Worm (Caenorhabditis elegans) whole organism, mixed stage, embryonic: ENCODE data around the gene arid-1.
A peak's percentile ranks its signal among the peaks of the same experiment; 100 is the strongest.

Source experiments
- M03D4.4 ChIP-seq: sonication (generic microtip); optimal IDR thresholded peaks from 2 replicates; lab custom pipeline; 2017; ENCODE audit warnings: mild to moderate bottlenecking, missing genetic modification characterization, missing compliant biosample characterization
- bed-3 ChIP-seq: fragments of 200-800 bp; sonication (Bioruptor generic); optimal IDR thresholded peaks from 3 replicates; lab custom pipeline; 2018; ENCODE audit warnings: mild to moderate bottlenecking, missing genetic modification characterization, moderate library complexity, missing compliant biosample characterization
- ceh-39 ChIP-seq: fragments of 150-350 bp; optimal IDR thresholded peaks from 2 replicates; lab custom pipeline; 2014; ENCODE audit warnings: missing biosample characterization, missing genetic modification characterization
- ceh-43 ChIP-seq: fragments of 200-800 bp; sonication (Bioruptor generic); optimal IDR thresholded peaks from 2 replicates; lab custom pipeline; 2018; ENCODE audit warnings: mild to moderate bottlenecking, missing genetic modification characterization, moderate library complexity, missing compliant biosample characterization
- ceh-83 ChIP-seq: fragments of 200-800 bp; sonication (Bioruptor generic); optimal IDR thresholded peaks from 2 replicates; lab custom pipeline; 2018; ENCODE audit warnings: mild to moderate bottlenecking, missing genetic modification characterization, missing compliant biosample characterization
- cnd-1 ChIP-seq: fragments of 200-800 bp; sonication (Bioruptor generic); optimal IDR thresholded peaks from 2 replicates; lab custom pipeline; 2018; ENCODE audit warnings: mild to moderate bottlenecking, missing genetic modification characterization, missing compliant biosample characterization
- drap-1 ChIP-seq: fragments of 200-800 bp; sonication (Bioruptor generic); optimal IDR thresholded peaks from 3 replicates; lab custom pipeline; 2018; ENCODE audit warnings: mild to moderate bottlenecking, missing genetic modification characterization, missing compliant biosample characterization
- elt-1 ChIP-seq: sonication (generic microtip); optimal IDR thresholded peaks from 2 replicates; lab custom pipeline; 2017; ENCODE audit warnings: missing genetic modification characterization, mild to moderate bottlenecking, missing compliant biosample characterization, antibody characterized with exemption, moderate library complexity, borderline replicate concordance; ENCODE audit not compliant: insufficient read depth
- elt-3 ChIP-seq: fragments of 150-350 bp; optimal IDR thresholded peaks from 2 replicates; lab custom pipeline; 2014; ENCODE audit warnings: missing biosample characterization, missing genetic modification characterization
- flh-1 ChIP-seq: fragments of 200-800 bp; sonication (Bioruptor generic); optimal IDR thresholded peaks from 2 replicates; lab custom pipeline; 2018; ENCODE audit warnings: mild to moderate bottlenecking, missing genetic modification characterization, moderate library complexity, missing compliant biosample characterization
- hlh-1 ChIP-seq: fragments of 150-350 bp; optimal IDR thresholded peaks from 2 replicates; lab custom pipeline; 2014; ENCODE audit warnings: missing biosample characterization, missing genetic modification reagents, missing genetic modification characterization
- lin-13 ChIP-seq: fragments of 150-350 bp; optimal IDR thresholded peaks from 2 replicates; lab custom pipeline; 2014; ENCODE audit warnings: missing biosample characterization, missing genetic modification characterization
- lin-32 ChIP-seq: fragments of 200-800 bp; sonication (Bioruptor generic); optimal IDR thresholded peaks from 2 replicates; lab custom pipeline; 2018; ENCODE audit warnings: mild to moderate bottlenecking, missing genetic modification characterization, missing compliant biosample characterization
- lsy-2 ChIP-seq: fragments of 150-350 bp; optimal IDR thresholded peaks from 2 replicates; lab custom pipeline; 2014; ENCODE audit warnings: missing biosample characterization, missing genetic modification characterization
- mab-5 ChIP-seq: fragments of 150-350 bp; optimal IDR thresholded peaks from 2 replicates; lab custom pipeline; 2014; ENCODE audit warnings: missing biosample characterization, missing genetic modification characterization
- mep-1 ChIP-seq: fragments of 150-350 bp; optimal IDR thresholded peaks from 2 replicates; lab custom pipeline; 2017; ENCODE audit warnings: missing biosample characterization, missing genetic modification reagents, missing genetic modification characterization, inconsistent platforms
- mls-2 ChIP-seq: sonication (generic microtip); optimal IDR thresholded peaks from 2 replicates; lab custom pipeline; 2016; ENCODE audit warnings: mild to moderate bottlenecking, missing genetic modification characterization, moderate library complexity, missing compliant biosample characterization
- nhr-12 ChIP-seq: fragments of 150-350 bp; optimal IDR thresholded peaks from 2 replicates; lab custom pipeline; 2014; ENCODE audit warnings: missing biosample characterization, missing genetic modification characterization
- nhr-2 ChIP-seq: fragments of 150-350 bp; optimal IDR thresholded peaks from 2 replicates; lab custom pipeline; 2014; ENCODE audit warnings: missing biosample characterization, missing genetic modification characterization
- nhr-237 ChIP-seq: fragments of 150-350 bp; optimal IDR thresholded peaks from 2 replicates; lab custom pipeline; 2014; ENCODE audit warnings: missing biosample characterization, missing genetic modification characterization
- nhr-28 ChIP-seq: fragments of 150-350 bp; optimal IDR thresholded peaks from 2 replicates; lab custom pipeline; 2014; ENCODE audit warnings: missing biosample characterization, missing genetic modification characterization
- pha-4 ChIP-seq: fragments of 150-350 bp; optimal IDR thresholded peaks from 2 replicates; lab custom pipeline; 2018; ENCODE audit warnings: missing biosample characterization, missing genetic modification reagents, missing genetic modification characterization
- sem-2 ChIP-seq: fragments of 200-800 bp; sonication (Bioruptor generic); optimal IDR thresholded peaks from 2 replicates; lab custom pipeline; 2018; ENCODE audit warnings: mild to moderate bottlenecking, missing genetic modification characterization, missing compliant biosample characterization
- snpc-4 ChIP-seq: fragments of 150-350 bp; optimal IDR thresholded peaks from 2 replicates; lab custom pipeline; 2014; ENCODE audit warnings: missing biosample characterization, missing genetic modification characterization
- sptf-1 ChIP-seq: sonication (generic microtip); optimal IDR thresholded peaks from 2 replicates; lab custom pipeline; 2017; ENCODE audit warnings: mild to moderate bottlenecking, missing genetic modification characterization, moderate library complexity, missing compliant biosample characterization
- tbx-8 ChIP-seq: fragments of 200-800 bp; sonication (Bioruptor generic); optimal IDR thresholded peaks from 2 replicates; lab custom pipeline; 2018; ENCODE audit warnings: mild to moderate bottlenecking, missing genetic modification characterization, moderate library complexity, missing compliant biosample characterization
- unc-120 ChIP-seq: sonication (generic microtip); optimal IDR thresholded peaks from 2 replicates; lab custom pipeline; 2017; ENCODE audit warnings: missing genetic modification characterization, missing compliant biosample characterization; ENCODE audit not compliant: poor library complexity, severe bottlenecking
- unc-39 ChIP-seq: fragments of 150-350 bp; optimal IDR thresholded peaks from 2 replicates; lab custom pipeline; 2014; ENCODE audit warnings: missing biosample characterization, missing genetic modification characterization
- unc-62 ChIP-seq: fragments of 150-350 bp; optimal IDR thresholded peaks from 2 replicates; lab custom pipeline; 2014; ENCODE audit warnings: missing biosample characterization, missing genetic modification reagents, missing genetic modification characterization
- ztf-11 ChIP-seq: fragments of 150-350 bp; optimal IDR thresholded peaks from 2 replicates; lab custom pipeline; 2014; ENCODE audit warnings: missing biosample characterization, missing genetic modification characterization

arid-1 gene

ce11 chrV:150059-150458 is 35.9 kb upstream of the arid-1 start:
- TF ChIP-seq nhr-12 (tag; lab: Kevin White, UChicago) (no peak), mls-2 (tag; lab: Kevin White, UChicago) (no peak), cnd-1 (tag; lab: Kevin White, UChicago) (no peak), pha-4 (tag; lab: Kevin White, UChicago) (no peak), lin-32 (GFP tag; lab: Kevin White, UChicago) (no peak), unc-62 (no peak), unc-39 (tag; lab: Kevin White, UChicago) (no peak), M03D4.4 (tag; lab: Kevin White, UChicago) (no peak), elt-3 (tag; lab: Kevin White, UChicago) (no peak), nhr-237 (tag; lab: Kevin White, UChicago) (no peak), ceh-39 (tag; lab: Kevin White, UChicago) (no peak), nhr-2 (tag; lab: Kevin White, UChicago) (no peak), ceh-43 (no peak), drap-1 (no peak), snpc-4 (no peak), nhr-28 (tag; lab: Kevin White, UChicago) (no peak), hlh-1 (tag; lab: Kevin White, UChicago) (no peak), lsy-2 (tag; lab: Kevin White, UChicago) (no peak), ztf-11 (tag; lab: Kevin White, UChicago) (no peak)

- TF ChIP-seq pha-4 (tag; lab: Kevin White, UChicago) (no peak), unc-62 (no peak), sem-2 (GFP tag; lab: Kevin White, UChicago) (no peak), hlh-1 (tag; lab: Kevin White, UChicago) (no peak), ceh-39 (tag; lab: Kevin White, UChicago) (no peak), mab-5 (no peak), elt-3 (tag; lab: Kevin White, UChicago) (no peak), flh-1 (no peak), cnd-1 (tag; lab: Kevin White, UChicago) (no peak), ztf-11 (tag; lab: Kevin White, UChicago) (no peak), sptf-1 (tag; lab: Kevin White, UChicago) (no peak), nhr-28 (tag; lab: Kevin White, UChicago) (no peak), mep-1 (no peak), unc-120 (tag; lab: Kevin White, UChicago) (no peak), lin-32 (GFP tag; lab: Kevin White, UChicago) (no peak), ceh-43 (no peak), M03D4.4 (tag; lab: Kevin White, UChicago) (no peak), ceh-83 (GFP tag; lab: Kevin White, UChicago) (no peak), elt-1 (tag; lab: Kevin White, UChicago) (no peak)
Measured at ce11 chrV:151310-151709, 34.7 kb upstream of the arid-1 start, which contains the start of gene W03F9.4. Gene W03F9.4, minus strand, starts transcription at chrV:151388.

DNA sequence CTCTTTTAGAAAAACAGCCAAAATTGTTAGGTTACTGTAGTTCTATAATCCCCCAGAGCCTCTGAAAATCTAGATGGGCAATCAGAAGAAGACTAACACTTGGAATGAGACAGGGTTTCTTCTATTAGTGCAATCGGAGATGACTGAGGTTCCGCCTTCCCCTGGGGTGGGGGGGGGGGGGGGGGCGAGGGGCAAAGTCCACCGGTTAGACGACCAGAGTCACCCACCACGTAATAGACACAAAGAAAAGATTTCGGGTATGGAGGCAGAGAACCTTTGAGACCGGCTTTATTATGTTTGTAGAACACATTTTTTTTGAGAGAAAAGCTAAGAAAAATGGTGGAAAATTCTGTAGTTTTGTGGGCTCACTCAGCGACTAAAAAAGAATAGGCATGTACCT is 33.8 kb upstream of the arid-1 start:
- TF ChIP-seq bed-3 (GFP tag; lab: Kevin White, UChicago) = no peak
- TF ChIP-seq tbx-8 (GFP tag; lab: Kevin White, UChicago) = no peak
- no peak for TF ChIP-seq mls-2 (tag; lab: Kevin White, UChicago)
- TF ChIP-seq elt-1 (tag; lab: Kevin White, UChicago) = no peak
- peak; percentile 14 for TF ChIP-seq nhr-237 (tag; lab: Kevin White, UChicago)
- TF ChIP-seq nhr-2 (tag; lab: Kevin White, UChicago) = no peak
- TF ChIP-seq M03D4.4 (tag; lab: Kevin White, UChicago) = peak; percentile 25
- TF ChIP-seq unc-39 (tag; lab: Kevin White, UChicago) = no peak
- TF ChIP-seq ceh-83 (GFP tag; lab: Kevin White, UChicago) = no peak
- no peak for TF ChIP-seq mab-5
- TF ChIP-seq lin-32 (GFP tag; lab: Kevin White, UChicago) = no peak
- TF ChIP-seq snpc-4 = no peak
- no peak for TF ChIP-seq lsy-2 (tag; lab: Kevin White, UChicago)
- no peak for TF ChIP-seq lin-13
- TF ChIP-seq sptf-1 (tag; lab: Kevin White, UChicago) = peak; percentile 54
- no peak for TF ChIP-seq elt-3 (tag; lab: Kevin White, UChicago)
- TF ChIP-seq drap-1 = no peak
- TF ChIP-seq nhr-28 (tag; lab: Kevin White, UChicago) = no peak
- TF ChIP-seq hlh-1 (tag; lab: Kevin White, UChicago) = no peak

DNA sequence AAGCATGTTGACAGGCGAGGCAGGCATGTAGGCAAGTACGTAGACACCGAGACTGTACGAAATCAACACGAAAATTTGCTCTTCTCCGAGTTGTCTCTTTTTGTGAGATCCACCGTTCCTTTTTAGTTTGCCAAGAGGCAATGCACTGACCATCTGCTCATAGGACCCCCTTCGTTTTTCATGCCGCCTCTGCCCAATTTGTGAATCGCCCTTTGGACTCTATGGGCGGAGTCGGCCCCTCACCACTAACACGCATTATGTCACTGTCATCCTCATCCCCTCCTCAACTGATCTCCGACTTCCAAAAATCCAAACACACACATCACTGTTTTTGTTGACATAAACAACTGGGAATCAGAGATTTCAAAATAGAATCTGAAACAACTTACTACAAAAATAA is 32.1 kb upstream of the arid-1 start:
- TF ChIP-seq elt-3 (tag; lab: Kevin White, UChicago) (no peak), nhr-237 (tag; lab: Kevin White, UChicago) (no peak), sptf-1 (tag; lab: Kevin White, UChicago) (no peak), cnd-1 (tag; lab: Kevin White, UChicago) (peak; percentile 84), elt-1 (tag; lab: Kevin White, UChicago) (no peak), mls-2 (tag; lab: Kevin White, UChicago) (no peak), nhr-12 (tag; lab: Kevin White, UChicago) (no peak), ztf-11 (tag; lab: Kevin White, UChicago) (peak; percentile 6), mep-1 (no peak), lin-13 (no peak), nhr-2 (tag; lab: Kevin White, UChicago) (no peak), sem-2 (GFP tag; lab: Kevin White, UChicago) (no peak), hlh-1 (tag; lab: Kevin White, UChicago) (no peak), unc-39 (tag; lab: Kevin White, UChicago) (no peak)
